Worm (Caenorhabditis elegans) whole organism, L2 larva: ENCODE measurements around the gene exp-1.

Experiments used
- C34F6.9 ChIP-seq: fragments of 150-350 bp; optimal IDR thresholded peaks from 2 replicates; lab custom pipeline; 2014; ENCODE audit warnings: missing biosample characterization, missing genetic modification characterization
- alr-1 ChIP-seq: fragments of 150-350 bp; optimal IDR thresholded peaks from 2 replicates; lab custom pipeline; 2014; ENCODE audit warnings: missing biosample characterization, missing genetic modification characterization
- blmp-1 ChIP-seq: sonication (generic microtip); optimal IDR thresholded peaks from 2 replicates; lab custom pipeline; 2017; ENCODE audit warnings: missing genetic modification characterization, mild to moderate bottlenecking, missing compliant biosample characterization, antibody characterized with exemption, moderate library complexity; ENCODE audit not compliant: insufficient read depth
- crh-2 ChIP-seq: sonication (generic microtip); optimal IDR thresholded peaks from 2 replicates; lab custom pipeline; 2017; ENCODE audit warnings: missing biosample characterization, missing genetic modification characterization
- elt-1 ChIP-seq: fragments of 150-350 bp; optimal IDR thresholded peaks from 2 replicates; lab custom pipeline; 2014; ENCODE audit warnings: missing biosample characterization, missing genetic modification characterization
- lin-11 ChIP-seq: fragments of 150-350 bp; sonication (generic microtip); optimal IDR thresholded peaks from 2 replicates; lab custom pipeline; 2014; ENCODE audit warnings: missing biosample characterization, missing genetic modification characterization, inconsistent platforms, mixed read lengths
- lin-39 ChIP-seq: fragments of 150-350 bp; optimal IDR thresholded peaks from 2 replicates; lab custom pipeline; 2014; ENCODE audit warnings: missing biosample characterization, missing genetic modification reagents, missing genetic modification characterization
- lsy-2 ChIP-seq, 2 experiments: fragments of 150-350 bp in 1 of 2; sonication (generic microtip) in 1 of 2; optimal IDR thresholded peaks; 2 replicates each; lab custom pipeline; 2014 to 2017; ENCODE audit warnings: missing biosample characterization in 2 of 2, missing genetic modification characterization in 2 of 2
- mab-5 ChIP-seq: fragments of 150-350 bp; optimal IDR thresholded peaks from 2 replicates; lab custom pipeline; 2014; ENCODE audit warnings: missing biosample characterization, missing genetic modification characterization
- mdl-1 ChIP-seq, 2 experiments: fragments of 150-350 bp in 1 of 2; sonication (generic microtip) in 1 of 2; optimal IDR thresholded peaks; 2 replicates each; lab custom pipeline; 2017; ENCODE audit warnings: missing biosample characterization in 2 of 2, missing genetic modification characterization in 2 of 2
- nhr-10 ChIP-seq: sonication (generic microtip); optimal IDR thresholded peaks from 2 replicates; lab custom pipeline; 2017; ENCODE audit warnings: missing biosample characterization, missing genetic modification characterization
- nhr-12 ChIP-seq: fragments of 150-350 bp; optimal IDR thresholded peaks from 2 replicates; lab custom pipeline; 2014; ENCODE audit warnings: missing biosample characterization, missing genetic modification characterization
- nhr-129 ChIP-seq: fragments of 150-350 bp; optimal IDR thresholded peaks from 2 replicates; lab custom pipeline; 2014; ENCODE audit warnings: missing biosample characterization, missing genetic modification characterization
- nhr-237 ChIP-seq: fragments of 150-350 bp; optimal IDR thresholded peaks from 2 replicates; lab custom pipeline; 2014; ENCODE audit warnings: missing biosample characterization, missing genetic modification characterization
- nhr-6 ChIP-seq: fragments of 150-350 bp; optimal IDR thresholded peaks from 2 replicates; lab custom pipeline; 2014; ENCODE audit warnings: missing biosample characterization, missing genetic modification characterization
- peb-1 ChIP-seq: fragments of 150-350 bp; optimal IDR thresholded peaks from 2 replicates; lab custom pipeline; 2014; ENCODE audit warnings: missing biosample characterization, missing genetic modification characterization
- unc-62 ChIP-seq: fragments of 150-350 bp; optimal IDR thresholded peaks from 2 replicates; lab custom pipeline; 2014; ENCODE audit warnings: missing biosample characterization, missing genetic modification reagents, missing genetic modification characterization
- ztf-11 ChIP-seq: sonication (generic microtip); optimal IDR thresholded peaks from 2 replicates; lab custom pipeline; 2017; ENCODE audit warnings: missing biosample characterization, missing genetic modification characterization
- ztf-4 ChIP-seq: fragments of 150-350 bp; optimal IDR thresholded peaks from 2 replicates; lab custom pipeline; 2014; ENCODE audit warnings: missing biosample characterization, missing genetic modification characterization

exp-1 gene

ce11 chrII:6113842-6114441, 47.0 kb downstream of the exp-1 start:
- peak; percentile 73 for TF ChIP-seq mab-5 (tag; lab: Kevin White, UChicago)
- TF ChIP-seq C34F6.9 (tag; lab: Kevin White, UChicago): no peak
- TF ChIP-seq, all 48 proteins: peak for 1

ce11 chrII:6113187-6113586, 47.7 kb downstream of the exp-1 start, which contains the start of gene heri-1:
TSS of gene heri-1 (minus strand) at chrII:6113194.
- TF ChIP-seq lin-11: no peak
- no peak for TF ChIP-seq elt-1 (tag; lab: Kevin White, UChicago)
- no peak for TF ChIP-seq lsy-2 (tag; optimal IDR thresholded peaks at IDR 0.05; lab: Kevin White, UChicago)
- no peak for TF ChIP-seq crh-2
- no peak for TF ChIP-seq ztf-11
- TF ChIP-seq ztf-4 (tag; lab: Kevin White, UChicago): no peak

- TF ChIP-seq unc-62 (GFP tag; lab: Kevin White, UChicago) (no peak), peb-1 (no peak)
Measured at ce11 chrII:6109989-6110388, 50.9 kb downstream of the exp-1 start.

- TF ChIP-seq nhr-12 (tag; lab: Kevin White, UChicago) (no peak), nhr-6 (tag; lab: Kevin White, UChicago) (no peak), lin-39 (tag; lab: Kevin White, UChicago) (no peak), nhr-237 (tag; lab: Kevin White, UChicago) (no peak), nhr-10 (no peak), alr-1 (tag; lab: Kevin White, UChicago) (no peak), mdl-1 (tag; optimal IDR thresholded peaks at IDR 0.05; lab: Kevin White, UChicago) (no peak), nhr-129 (no peak), blmp-1 (tag; lab: Kevin White, UChicago) (no peak)
Measured at ce11 chrII:6107773-6108172, 53.1 kb downstream of the exp-1 start.
